Fruit fly (Drosophila melanogaster): ENCODE results near the gene CG13950.

CG13950 gene

dm6 chr2L:859897-860296 lies at the start of gene CG13950:
TSS of gene CG13950 (plus strand) at chr2L:860197.
- no peak for TF ChIP-seq noc (tag; optimal IDR thresholded peaks at IDR 0.05)

dm6 chr2L:810277-810676 lies 49.7 kb upstream of the CG13950 start, which contains the start of gene Nnf1b:
TSS of gene Nnf1b (plus strand) at chr2L:810577.
- no peak for TF ChIP-seq noc (tag; optimal IDR thresholded peaks at IDR 0.05)

dm6 chr2L:811405-811804 lies 48.6 kb upstream of the CG13950 start, which contains the start of gene Dbp21E2:
TSS of gene Dbp21E2 (plus strand) at chr2L:811584.
- no peak for TF ChIP-seq noc (tag; optimal IDR thresholded peaks at IDR 0.05)

dm6 chr2L:815785-816389 lies 44.1 kb upstream of the CG13950 start, which contains the start of the genes Saf6 and Pex12:
TSS of gene Saf6 (minus strand) at chr2L:815950.
TSS of gene Pex12 (plus strand) at chr2L:815993.
- no peak for TF ChIP-seq noc (tag; optimal IDR thresholded peaks at IDR 0.05)

- TF ChIP-seq noc (tag; optimal IDR thresholded peaks at IDR 0.05), result no peak
Observed at dm6 chr2L:817850-818249, 42.1 kb upstream of the CG13950 start, which contains the start of gene CG15880. TSS of gene CG15880 (minus strand) at chr2L:817950.

dm6 chr2L:819315-820032 lies 40.5 kb upstream of the CG13950 start, which contains the start of the genes PGAP2 and Clp:
TSS of gene PGAP2 (minus strand) at chr2L:819508.
TSS of gene Clp (plus strand) at chr2L:819964.
- peak; percentile 66 for TF ChIP-seq noc (tag; optimal IDR thresholded peaks at IDR 0.05)

- TF ChIP-seq noc (tag; optimal IDR thresholded peaks at IDR 0.05), result peak; percentile 17
Observed at dm6 chr2L:821242-821985, 38.6 kb upstream of the CG13950 start, which contains the start of gene CG3662. TSS of gene CG3662 (plus strand) at chr2L:821289.

- no peak for TF ChIP-seq noc (tag; optimal IDR thresholded peaks at IDR 0.05)
Observed at dm6 chr2L:821986-822711, 37.8 kb upstream of the CG13950 start.

- peak; percentile 81 for TF ChIP-seq noc (tag; optimal IDR thresholded peaks at IDR 0.05)
Observed at dm6 chr2L:825768-826263, 34.2 kb upstream of the CG13950 start, which contains the start of the genes CG3862 and dock. TSS of gene CG3862 (minus strand) at chr2L:825861. TSS of gene dock (plus strand) at chr2L:825969.

dm6 chr2L:826388-826787 lies 33.6 kb upstream of the CG13950 start:
- TF ChIP-seq noc (tag; optimal IDR thresholded peaks at IDR 0.05), result no peak

- no peak for TF ChIP-seq noc (tag; optimal IDR thresholded peaks at IDR 0.05)
Observed at dm6 chr2L:827049-827448, 32.9 kb upstream of the CG13950 start.

- TF ChIP-seq noc (tag; optimal IDR thresholded peaks at IDR 0.05), result no peak
Observed at dm6 chr2L:827516-828362, 32.3 kb upstream of the CG13950 start.

- no peak for TF ChIP-seq noc (tag; optimal IDR thresholded peaks at IDR 0.05)
Observed at dm6 chr2L:837989-838388, 22.0 kb upstream of the CG13950 start.

dm6 chr2L:838786-839185 lies 21.2 kb upstream of the CG13950 start:
- TF ChIP-seq noc (tag; optimal IDR thresholded peaks at IDR 0.05), result peak; percentile 67
